Fruit fly (Drosophila melanogaster): Measurements from ENCODE around the gene CG11537.
A peak's percentile ranks its signal among the peaks of the same experiment; 100 is the strongest.

The CG11537 gene

dm6 chr3L:3078398-3079155 lies 64.7 kb downstream of the CG11537 start (continued):
- TF ChIP-seq Optix (GFP tag; IDR thresholded peaks at IDR 0.05), result no peak
- TF ChIP-seq yki (optimal IDR thresholded peaks at IDR 0.05), result no peak
- TF ChIP-seq Sin3A (optimal IDR thresholded peaks at IDR 0.05), result no peak
- TF ChIP-seq CG6272 (GFP tag; IDR thresholded peaks at IDR 0.05), result peak; percentile 19; the same call in 1 of the 2 replicates
- peak; percentile 50 for TF ChIP-seq E2f2 (GFP tag; IDR thresholded peaks at IDR 0.05)
- peak; percentile 29 for TF ChIP-seq CG2712 (tag; optimal IDR thresholded peaks at IDR 0.05)
- TF ChIP-seq gfzf (GFP tag; optimal IDR thresholded peaks at IDR 0.05), result no peak
- no peak for TF ChIP-seq CG6791 (GFP tag; IDR thresholded peaks at IDR 0.05; ENCODE audit: partially characterized antibody)
- TF ChIP-seq jumu (GFP tag; optimal IDR thresholded peaks at IDR 0.05), result no peak
- no peak for TF ChIP-seq CG16813 (GFP tag; IDR thresholded peaks at IDR 0.05; ENCODE audit: partially characterized antibody)
- TF ChIP-seq Sox102F (GFP tag; optimal IDR thresholded peaks at IDR 0.05), result peak; percentile 48
- no peak for TF ChIP-seq btn (GFP tag; optimal IDR thresholded peaks at IDR 0.05)
- no peak for TF ChIP-seq emc (GFP tag; optimal IDR thresholded peaks at IDR 0.05)
- peak; percentile 56 for TF ChIP-seq CrebB (tag; optimal IDR thresholded peaks at IDR 0.05)
- TF ChIP-seq CG18619 (GFP tag; optimal IDR thresholded peaks at IDR 0.05), result no peak
- TF ChIP-seq HHEX (GFP tag; optimal IDR thresholded peaks at IDR 0.05), result peak; percentile 67
- no peak for TF ChIP-seq Pdp1 (GFP tag; optimal IDR thresholded peaks at IDR 0.05)
- TF ChIP-seq sna (GFP tag; IDR thresholded peaks at IDR 0.05; ENCODE audit: partially characterized antibody), result no peak
- no peak for TF ChIP-seq rib (GFP tag; IDR thresholded peaks at IDR 0.05)
- TF ChIP-seq Hsf (GFP tag; optimal IDR thresholded peaks at IDR 0.05), result no peak
- no peak; the same call in 2 of the 3 replicates for TF ChIP-seq Dbx (GFP tag; IDR thresholded peaks at IDR 0.05)
- peak; percentile 26 for TF ChIP-seq lilli (GFP tag; optimal IDR thresholded peaks at IDR 0.05)
- TF ChIP-seq pan (optimal IDR thresholded peaks at IDR 0.05), result no peak
- TF ChIP-seq pan (GFP tag; optimal IDR thresholded peaks at IDR 0.05 in 1 of 2, IDR thresholded peaks at IDR 0.05 in 1 of 2), result no peak
- TF ChIP-seq scrt (GFP tag; optimal IDR thresholded peaks at IDR 0.05), result peak; percentile 32
- peak; percentile 34 for TF ChIP-seq CG8924 (tag; optimal IDR thresholded peaks at IDR 0.05)
- no peak for TF ChIP-seq CG12236 (GFP tag; optimal IDR thresholded peaks at IDR 0.05)
- TF ChIP-seq Blimp-1 (GFP tag; optimal IDR thresholded peaks at IDR 0.05), result peak; percentile 5
- TF ChIP-seq CG10462 (GFP tag; optimal IDR thresholded peaks at IDR 0.05), result no peak
- TF ChIP-seq dati (GFP tag; IDR thresholded peaks at IDR 0.05), result no peak
- TF ChIP-seq CG12071 (GFP tag; optimal IDR thresholded peaks at IDR 0.05), result peak; percentile 81
- peak; percentile 21 for TF ChIP-seq pfk (GFP tag; optimal IDR thresholded peaks at IDR 0.05)
- TF ChIP-seq CG10366 (GFP tag; IDR thresholded peaks at IDR 0.05), result no peak
- TF ChIP-seq wek (GFP tag; optimal IDR thresholded peaks at IDR 0.05), result peak; percentile 80
- peak; percentile 34 for TF ChIP-seq CG13894 (tag; optimal IDR thresholded peaks at IDR 0.05)
- TF ChIP-seq Lpt (GFP tag; optimal IDR thresholded peaks at IDR 0.05), result no peak
- TF ChIP-seq CG30403 (GFP tag; optimal IDR thresholded peaks at IDR 0.05), result peak; percentile 50
- TF ChIP-seq ranshi (GFP tag; IDR thresholded peaks at IDR 0.05), result peak; percentile 19; the same call in 1 of the 2 replicates
- peak in 1 of 3 experiments; percentile 0 for TF ChIP-seq lola (GFP tag; optimal IDR thresholded peaks at IDR 0.05)
- TF ChIP-seq CG6254 (GFP tag; optimal IDR thresholded peaks at IDR 0.05), result no peak
- TF ChIP-seq CG1832 (GFP tag; optimal IDR thresholded peaks at IDR 0.05), result no peak
- peak; percentile 23 for TF ChIP-seq Fer3 (tag; optimal IDR thresholded peaks at IDR 0.05)
- TF ChIP-seq exex (tag; optimal IDR thresholded peaks at IDR 0.05), result no peak
- TF ChIP-seq hth (optimal IDR thresholded peaks at IDR 0.05), result no peak
- TF ChIP-seq Side (GFP tag; optimal IDR thresholded peaks at IDR 0.05), result no peak
- TF ChIP-seq CG15269 (tag; optimal IDR thresholded peaks at IDR 0.05), result peak; percentile 41
- peak; percentile 38; the same call in 1 of the 2 replicates for TF ChIP-seq CG10321 (GFP tag; IDR thresholded peaks at IDR 0.05)
- no peak for TF ChIP-seq Gsc (GFP tag; IDR thresholded peaks at IDR 0.05)
- TF ChIP-seq phol (tag; optimal IDR thresholded peaks at IDR 0.05), result peak; percentile 46
- TF ChIP-seq ro (GFP tag; IDR thresholded peaks at IDR 0.05), result no peak

All from whole organism, embryonic.